Fruit fly (Drosophila melanogaster): Measurements from ENCODE around the gene RluA-2.
A peak's percentile ranks its signal among the peaks of the same experiment; 100 is the strongest.

RluA-2 gene

DNA sequence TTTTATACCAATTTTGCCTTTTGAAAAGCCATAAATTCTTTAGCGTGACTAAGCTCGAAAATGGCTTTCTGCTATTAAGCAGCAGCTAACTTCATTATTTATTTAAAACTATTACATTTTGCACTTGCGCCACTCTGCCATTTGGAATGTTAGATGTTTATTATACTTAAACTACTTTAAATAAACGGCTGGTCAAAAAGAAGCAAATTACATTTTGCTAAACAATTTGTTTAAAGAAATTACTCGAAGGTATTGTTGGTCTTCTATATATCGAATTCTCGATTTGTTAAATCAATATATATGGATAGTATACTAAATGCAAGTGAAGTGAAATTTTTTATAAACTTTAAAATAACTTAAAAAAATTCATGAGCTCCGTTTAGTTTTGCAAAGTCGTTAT lies 24.6 kb upstream of the RluA-2 start, which contains the start of gene ppk10:
TSS of gene ppk10 (minus strand) at position 101 of the 400 bp plus-strand sequence.
- TF ChIP-seq CG11696 (GFP tag; IDR thresholded peaks at IDR 0.05) (no peak), B-H2 (GFP tag; optimal IDR thresholded peaks at IDR 0.05) (no peak), HmgD (GFP tag; optimal IDR thresholded peaks at IDR 0.05) (no peak), D (optimal IDR thresholded peaks at IDR 0.05) (no peak), D (GFP tag; optimal IDR thresholded peaks at IDR 0.05) (no peak)

DNA sequence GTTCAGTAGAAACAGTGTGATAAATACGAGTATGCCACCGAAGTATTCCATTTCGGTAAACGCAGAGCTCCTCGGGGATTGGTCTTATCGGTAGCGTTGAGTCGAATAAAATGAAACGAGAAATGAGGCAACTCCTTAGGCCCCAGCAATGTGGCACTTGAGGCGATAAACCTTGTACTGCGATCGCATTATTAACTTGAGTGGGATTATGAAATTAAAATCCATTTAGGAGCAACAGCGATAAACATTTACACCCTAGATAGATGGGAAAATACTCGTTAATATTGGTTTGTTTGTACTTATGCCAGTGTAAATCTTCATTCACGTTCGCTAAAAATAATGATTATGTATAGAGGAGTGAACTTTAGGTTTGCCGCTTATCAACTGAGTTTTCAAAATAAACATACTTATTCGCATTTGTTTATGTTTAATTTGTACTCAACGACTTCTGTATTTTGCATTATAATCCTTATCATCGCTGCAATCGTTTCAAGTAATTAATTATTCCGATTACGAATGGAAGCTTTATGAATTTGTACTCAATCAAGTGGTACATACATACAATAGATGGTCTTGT lies 20.8 kb upstream of the RluA-2 start:
- TF ChIP-seq Drgx (GFP tag; IDR thresholded peaks at IDR 0.05) = no peak
- TF ChIP-seq CG2199 (GFP tag; IDR thresholded peaks at IDR 0.05) = 0 out of 3 replicates have a peak, but pooled peaks have one; percentile 56
- peak; percentile 80 for TF ChIP-seq exex (tag; optimal IDR thresholded peaks at IDR 0.05)
- TF ChIP-seq sug (tag; optimal IDR thresholded peaks at IDR 0.05) = peak; percentile 75

DNA sequence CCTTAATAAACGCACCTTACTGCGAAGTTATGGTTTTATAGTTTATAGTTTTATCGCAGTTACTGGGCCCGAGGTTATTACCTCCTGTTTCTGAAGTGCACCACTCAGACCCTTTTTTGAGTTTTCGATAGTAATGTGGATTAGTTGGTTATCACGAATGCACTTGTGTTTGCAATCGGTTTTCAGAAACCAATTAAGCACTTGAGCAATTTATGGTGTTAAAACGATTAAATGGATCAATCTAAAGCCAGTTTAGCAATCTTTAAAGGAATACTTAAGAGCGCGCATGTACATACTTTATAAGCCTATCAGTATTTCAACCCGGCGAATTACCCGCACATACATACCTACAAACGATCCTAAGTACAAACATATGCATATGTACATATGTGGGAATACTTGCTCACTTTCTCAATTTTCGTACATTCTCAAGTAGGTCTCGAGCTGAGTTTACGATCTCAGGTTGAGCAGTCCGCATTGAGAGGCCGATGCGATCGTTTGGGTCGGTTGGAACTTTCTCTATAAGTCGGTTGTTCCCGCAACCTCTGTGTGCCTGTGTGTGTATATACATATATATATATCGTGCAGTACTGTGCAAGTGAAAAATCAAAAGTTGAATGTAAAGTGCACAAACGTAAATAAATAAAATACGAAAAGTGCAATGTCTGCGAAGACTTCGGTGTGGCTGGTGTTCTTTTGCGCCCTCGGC lies 19.5 kb upstream of the RluA-2 start, which contains the start of the genes LManI and LManII:
TSS of gene LManI (minus strand) at position 51 of the 709 bp plus-strand sequence.
TSS of gene LManII (plus strand) at position 468 of the 709 bp plus-strand sequence.
- no peak for TF ChIP-seq vvl (GFP tag; IDR thresholded peaks at IDR 0.05)
- peak; percentile 9 for TF ChIP-seq CG34376 (GFP tag; optimal IDR thresholded peaks at IDR 0.05)
- peak; percentile 80 for TF ChIP-seq CG17829 (tag; optimal IDR thresholded peaks at IDR 0.05)
- TF ChIP-seq CG17612 (GFP tag; IDR thresholded peaks at IDR 0.05) = no peak
- TF ChIP-seq CG10979 (tag; optimal IDR thresholded peaks at IDR 0.05) = no peak
- peak; percentile 47 for TF ChIP-seq CG15479 (GFP tag; optimal IDR thresholded peaks at IDR 0.05)
- TF ChIP-seq grau (tag; optimal IDR thresholded peaks at IDR 0.05) = no peak
- no peak for TF ChIP-seq usp (GFP tag; optimal IDR thresholded peaks at IDR 0.05)
- TF ChIP-seq CG12391 (tag; optimal IDR thresholded peaks at IDR 0.05) = no peak
- peak; percentile 68 for TF ChIP-seq exex (tag; optimal IDR thresholded peaks at IDR 0.05)
- TF ChIP-seq CG18764 (GFP tag; optimal IDR thresholded peaks at IDR 0.05) = no peak
- TF ChIP-seq Dad (GFP tag; optimal IDR thresholded peaks at IDR 0.05) = no peak
- no peak for TF ChIP-seq gem (tag; optimal IDR thresholded peaks at IDR 0.05)
- no peak for TF ChIP-seq CG10147 (GFP tag; optimal IDR thresholded peaks at IDR 0.05)
- TF ChIP-seq cg (GFP tag; optimal IDR thresholded peaks at IDR 0.05) = peak; percentile 55
- peak in 1 of 3 experiments; percentile 19 for TF ChIP-seq Stat92E (GFP tag; optimal IDR thresholded peaks at IDR 0.05)
- TF ChIP-seq Jarid2 (GFP tag; optimal IDR thresholded peaks at IDR 0.05) = peak; percentile 74
- 0 out of 3 replicates have a peak, but pooled peaks have one; percentile 54 for TF ChIP-seq z (GFP tag; IDR thresholded peaks at IDR 0.05)
- no peak for TF ChIP-seq CG12155 (GFP tag; optimal IDR thresholded peaks at IDR 0.05)
- TF ChIP-seq cad (GFP tag; optimal IDR thresholded peaks at IDR 0.05) = peak; percentile 16
- TF ChIP-seq wdn (GFP tag; IDR thresholded peaks at IDR 0.05) = no peak
- TF ChIP-seq BtbVII (GFP tag; optimal IDR thresholded peaks at IDR 0.05) = no peak
- TF ChIP-seq tna (GFP tag; IDR thresholded peaks at IDR 0.05; ENCODE audit: partially characterized antibody) = no peak

DNA sequence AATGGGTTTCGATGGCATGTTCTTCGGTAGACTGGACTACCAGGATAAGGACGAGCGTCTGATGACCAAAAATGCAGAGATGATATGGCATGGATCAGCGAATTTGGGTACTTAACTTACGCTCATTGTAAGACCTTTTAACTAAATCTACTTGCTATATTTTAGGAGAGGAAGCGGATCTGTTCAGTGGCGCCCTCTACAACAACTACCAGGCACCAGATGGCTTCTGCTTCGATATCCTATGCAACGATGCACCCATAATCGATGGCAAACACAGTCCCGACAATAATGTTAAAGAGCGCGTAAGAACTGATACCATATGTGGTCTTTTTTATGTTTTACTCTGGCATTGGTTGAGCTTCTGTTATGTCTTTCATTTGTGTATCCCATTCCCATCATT lies 17.9 kb upstream of the RluA-2 start:
- TF ChIP-seq CG10979 (tag; optimal IDR thresholded peaks at IDR 0.05) = peak; percentile 56
- TF ChIP-seq Mad (GFP tag; optimal IDR thresholded peaks at IDR 0.05) = no peak
- TF ChIP-seq Doc3 (GFP tag; IDR thresholded peaks at IDR 0.05; ENCODE audit: partially characterized antibody) = no peak
- no peak for TF ChIP-seq CG32772 (GFP tag; IDR thresholded peaks at IDR 0.05)
- peak; percentile 88 for TF ChIP-seq CG14965 (GFP tag; optimal IDR thresholded peaks at IDR 0.05; ENCODE audit: borderline replicate concordance)
- peak; percentile 80 for TF ChIP-seq CTCF (GFP tag; optimal IDR thresholded peaks at IDR 0.05)
